Fruit fly (Drosophila melanogaster) whole organism, embryonic: ENCODE results near the gene CG2120.

Experiments used
- B-H2 ChIP-seq: fragments of 200-800 bp; sonication (Bioruptor generic); optimal IDR thresholded peaks from 2 replicates; lab custom pipeline; 2018; ENCODE audit warnings: missing biosample characterization, mild to moderate bottlenecking, missing genetic modification characterization
- CG12104 ChIP-seq: fragments of 200-800 bp; sonication (Bioruptor generic); optimal IDR thresholded peaks from 3 replicates; lab custom pipeline; 2016; ENCODE audit warnings: missing biosample characterization, missing genetic modification characterization
- CG14860 ChIP-seq: fragments of 200-800 bp; sonication (Bioruptor generic); IDR thresholded peaks from 3 replicates; pipeline ENCODE4 v1.3.6; 2022; ENCODE audit warnings: missing biosample characterization, missing genetic modification characterization; ENCODE audit not compliant: partially characterized antibody
- CG1603 ChIP-seq: fragments of 200-800 bp; sonication (Bioruptor generic); optimal IDR thresholded peaks from 2 replicates; lab custom pipeline; 2019; ENCODE audit warnings: missing biosample characterization, mild to moderate bottlenecking, missing genetic modification characterization, moderate library complexity
- CG16779 ChIP-seq: fragments of 200-800 bp; sonication (Bioruptor generic); IDR thresholded peaks from 2 replicates; pipeline ENCODE4 v1.3.6; 2022; ENCODE audit warnings: missing biosample characterization, missing genetic modification characterization
- CG16863 ChIP-seq: fragments of 200-800 bp; sonication (Bioruptor generic); optimal IDR thresholded peaks from 3 replicates; lab custom pipeline; 2016; ENCODE audit warnings: missing biosample characterization, missing genetic modification characterization
- CG17361 ChIP-seq: fragments of 200-800 bp; sonication (Bioruptor generic); IDR thresholded peaks from 3 replicates; pipeline ENCODE4 v1.3.6; 2022; ENCODE audit warnings: missing biosample characterization, missing genetic modification characterization
- CG17385 ChIP-seq: fragments of 200-800 bp; sonication (Bioruptor generic); optimal IDR thresholded peaks from 3 replicates; lab custom pipeline; 2018; ENCODE audit warnings: missing biosample characterization, mild to moderate bottlenecking, missing genetic modification characterization
- CG17912 ChIP-seq: fragments of 200-800 bp; sonication (Bioruptor generic); optimal IDR thresholded peaks from 2 replicates; lab custom pipeline; 2018; ENCODE audit warnings: missing biosample characterization, mild to moderate bottlenecking, missing genetic modification characterization
- CG18262 ChIP-seq: fragments of 200-800 bp; optimal IDR thresholded peaks from 3 replicates; lab custom pipeline; 2019; ENCODE audit warnings: missing biosample characterization, mild to moderate bottlenecking, missing genetic modification characterization, moderate library complexity
- CG18476 ChIP-seq: fragments of 200-800 bp; sonication (Bioruptor generic); optimal IDR thresholded peaks from 2 replicates; lab custom pipeline; 2016; ENCODE audit warnings: missing biosample characterization, mild to moderate bottlenecking, missing genetic modification characterization
- CG2202 ChIP-seq: fragments of 200-800 bp; sonication (Bioruptor generic); optimal IDR thresholded peaks from 2 replicates; lab custom pipeline; 2018; ENCODE audit warnings: missing biosample characterization, mild to moderate bottlenecking, missing genetic modification characterization
- CG2875 ChIP-seq: fragments of 200-800 bp; sonication (Bioruptor generic); optimal IDR thresholded peaks from 2 replicates; lab custom pipeline; 2017; ENCODE audit warnings: missing biosample characterization, mild to moderate bottlenecking, missing genetic modification characterization, missing genetic modification reagents
- CG32532 ChIP-seq: fragments of 200-800 bp; sonication (Bioruptor generic); IDR thresholded peaks from 2 replicates; pipeline ENCODE4 v1.3.6; 2022; ENCODE audit warnings: missing biosample characterization, missing genetic modification characterization
- CG3407 ChIP-seq: fragments of 200-800 bp; sonication (Bioruptor generic); optimal IDR thresholded peaks from 2 replicates; lab custom pipeline; 2018; ENCODE audit warnings: missing biosample characterization, mild to moderate bottlenecking, missing genetic modification characterization
- CG34224 ChIP-seq: fragments of 200-800 bp; sonication (Bioruptor generic); IDR thresholded peaks from 3 replicates; pipeline ENCODE4 v1.3.6; 2022; ENCODE audit warnings: missing biosample characterization, missing genetic modification characterization; ENCODE audit not compliant: partially characterized antibody
- CG6254 ChIP-seq: fragments of 200-800 bp; sonication (Bioruptor generic); optimal IDR thresholded peaks from 3 replicates; lab custom pipeline; 2017; ENCODE audit warnings: mild to moderate bottlenecking, missing biosample characterization, missing genetic modification reagents, missing genetic modification characterization
- CG6765 ChIP-seq: fragments of 200-800 bp; sonication (Bioruptor generic); optimal IDR thresholded peaks from 3 replicates; lab custom pipeline; 2017; ENCODE audit warnings: missing biosample characterization, mild to moderate bottlenecking, missing genetic modification characterization
- CG8478 ChIP-seq: fragments of >200 bp; optimal IDR thresholded peaks from 2 replicates; lab custom pipeline; 2018
- Dref ChIP-seq: fragments of 200-800 bp; sonication (Bioruptor generic); IDR thresholded peaks from 2 replicates; pipeline ENCODE4 v1.3.6; 2022; ENCODE audit warnings: missing biosample characterization, missing genetic modification characterization
- Elba2 ChIP-seq: fragments of 200-800 bp; sonication (Bioruptor generic); optimal IDR thresholded peaks from 3 replicates; lab custom pipeline; 2016; ENCODE audit warnings: missing biosample characterization, missing genetic modification characterization
- Ets97D ChIP-seq: fragments of 200-800 bp; sonication (Bioruptor generic); optimal IDR thresholded peaks from 3 replicates; lab custom pipeline; 2016; ENCODE audit warnings: missing biosample characterization, missing genetic modification characterization
- Fer1 ChIP-seq: fragments of 200-800 bp; sonication (Bioruptor generic); optimal IDR thresholded peaks from 2 replicates; lab custom pipeline; 2017; ENCODE audit warnings: missing biosample characterization, mild to moderate bottlenecking, missing genetic modification characterization
- HHEX ChIP-seq: fragments of 200-800 bp; sonication (Bioruptor generic); optimal IDR thresholded peaks from 3 replicates; lab custom pipeline; 2017; ENCODE audit warnings: missing biosample characterization, mild to moderate bottlenecking, missing genetic modification characterization, missing genetic modification reagents
- HmgD ChIP-seq: fragments of 200-800 bp; sonication (Bioruptor generic); optimal IDR thresholded peaks from 3 replicates; lab custom pipeline; 2016; ENCODE audit warnings: missing biosample characterization, missing genetic modification characterization
- Mrtf ChIP-seq: fragments of 200-800 bp; sonication (Bioruptor generic); IDR thresholded peaks from 3 replicates; pipeline ENCODE4 v1.3.6; 2022; ENCODE audit warnings: missing biosample characterization, missing genetic modification characterization
- Scr ChIP-seq: fragments of 200-800 bp; sonication (Bioruptor generic); IDR thresholded peaks from 2 replicates; pipeline ENCODE4 v1.3.6; 2022; ENCODE audit warnings: missing biosample characterization, missing genetic modification characterization; ENCODE audit not compliant: partially characterized antibody
- Usf ChIP-seq: fragments of 200-800 bp; sonication (Bioruptor generic); optimal IDR thresholded peaks from 2 replicates; lab custom pipeline; 2017; ENCODE audit warnings: missing genotype, missing biosample characterization, missing genetic modification characterization
- ara ChIP-seq: fragments of 200-800 bp; sonication (Bioruptor generic); IDR thresholded peaks from 2 replicates; pipeline ENCODE4 v1.3.6; 2022; ENCODE audit warnings: missing biosample characterization, missing genetic modification characterization
- ash1 ChIP-seq: fragments of 200-800 bp; sonication (Bioruptor generic); optimal IDR thresholded peaks from 2 replicates; lab custom pipeline; 2018; ENCODE audit warnings: missing biosample characterization, mild to moderate bottlenecking, missing genetic modification characterization
- chm ChIP-seq: fragments of 200-800 bp; sonication (Bioruptor generic); IDR thresholded peaks from 2 replicates; pipeline ENCODE4 v1.3.6; 2022; ENCODE audit warnings: missing biosample characterization, missing genetic modification characterization
- da ChIP-seq: fragments of 200-800 bp; sonication (Bioruptor generic); optimal IDR thresholded peaks from 2 replicates; lab custom pipeline; 2016; ENCODE audit warnings: missing biosample characterization, missing genetic modification characterization
- dmrt11E ChIP-seq: fragments of 200-800 bp; sonication (Bioruptor generic); optimal IDR thresholded peaks from 3 replicates; lab custom pipeline; 2018; ENCODE audit warnings: missing biosample characterization, mild to moderate bottlenecking, missing genetic modification characterization, moderate library complexity
- dmrt99B ChIP-seq: fragments of 200-800 bp; sonication (Bioruptor generic); optimal IDR thresholded peaks from 2 replicates; lab custom pipeline; 2018; ENCODE audit warnings: missing biosample characterization, mild to moderate bottlenecking, missing genetic modification characterization, moderate library complexity
- fru ChIP-seq: fragments of >200 bp; optimal IDR thresholded peaks from 2 replicates; lab custom pipeline; 2017
- grn ChIP-seq: fragments of 200-800 bp; sonication (Bioruptor generic); optimal IDR thresholded peaks from 3 replicates; lab custom pipeline; 2017; ENCODE audit warnings: missing biosample characterization, missing genetic modification characterization
- hb ChIP-seq: fragments of 200-800 bp; sonication (Bioruptor generic); IDR thresholded peaks from 3 replicates; pipeline ENCODE4 v1.3.6; 2022; ENCODE audit warnings: missing biosample characterization, missing genetic modification characterization; ENCODE audit not compliant: partially characterized antibody
- kni ChIP-seq: fragments of 200-800 bp; sonication (Bioruptor generic); optimal IDR thresholded peaks from 3 replicates; lab custom pipeline; 2017; ENCODE audit warnings: mild to moderate bottlenecking, missing biosample characterization, missing genetic modification reagents, missing genetic modification characterization
- mam ChIP-seq: fragments of 200-800 bp; sonication (Bioruptor generic); optimal IDR thresholded peaks from 3 replicates; lab custom pipeline; 2016; ENCODE audit warnings: missing biosample characterization, missing genetic modification characterization
- pan ChIP-seq, 4 experiments: fragments of >200 bp in 3 of 4; fragments of 200-800 bp in 1 of 4; sonication (Bioruptor generic) in 1 of 4; optimal IDR thresholded peaks in 3 of 4; IDR thresholded peaks in 1 of 4; 2 replicates each; pipeline versions ENCODE4 v1.3.6 to Lab custom; 2017 to 2022; ENCODE audit warnings: missing biosample characterization in 2 of 4, missing genetic modification characterization in 2 of 4, mixed read lengths in 1 of 4
- pho ChIP-seq: fragments of 200-800 bp; sonication (Bioruptor generic); optimal IDR thresholded peaks from 2 replicates; lab custom pipeline; 2016; ENCODE audit warnings: missing biosample characterization, missing genetic modification characterization
- ro ChIP-seq: fragments of 200-800 bp; sonication (Bioruptor generic); IDR thresholded peaks from 2 replicates; pipeline ENCODE4 v1.3.6; 2022; ENCODE audit warnings: missing biosample characterization, missing genetic modification characterization
- run ChIP-seq: fragments of 200-800 bp; sonication (Bioruptor generic); optimal IDR thresholded peaks from 3 replicates; lab custom pipeline; 2018; ENCODE audit warnings: missing biosample characterization, mild to moderate bottlenecking, missing genetic modification characterization
- scrt ChIP-seq: fragments of 200-800 bp; sonication (Bioruptor generic); optimal IDR thresholded peaks from 2 replicates; lab custom pipeline; 2018; ENCODE audit warnings: missing biosample characterization, mild to moderate bottlenecking, missing genetic modification characterization, moderate library complexity
- shn ChIP-seq: fragments of 200-800 bp; sonication (Bioruptor generic); optimal IDR thresholded peaks from 3 replicates; lab custom pipeline; 2016; ENCODE audit warnings: missing biosample characterization, missing genetic modification characterization
- sqz ChIP-seq: fragments of 200-800 bp; sonication (Bioruptor generic); optimal IDR thresholded peaks from 3 replicates; lab custom pipeline; 2018; ENCODE audit warnings: missing biosample characterization, mild to moderate bottlenecking, missing genetic modification characterization
- ssp ChIP-seq: fragments of 200-800 bp; sonication (Bioruptor generic); IDR thresholded peaks from 2 replicates; pipeline ENCODE4 v1.3.6; 2022; ENCODE audit warnings: missing biosample characterization, missing genetic modification characterization
- tll ChIP-seq, 2 experiments: fragments of 200-800 bp in 1 of 2; fragments of >200 bp in 1 of 2; sonication (Bioruptor generic) in 1 of 2; optimal IDR thresholded peaks; 2 replicates each; lab custom pipeline; 2017 to 2019; ENCODE audit warnings: missing biosample characterization in 2 of 2, missing genetic modification characterization in 2 of 2, mild to moderate bottlenecking in 1 of 2, moderate library complexity in 1 of 2
- z ChIP-seq: fragments of 200-800 bp; sonication (Bioruptor generic); IDR thresholded peaks from 3 replicates; pipeline ENCODE4 v1.3.6; 2022; ENCODE audit warnings: missing biosample characterization, missing genetic modification characterization
- zen2 ChIP-seq: fragments of 200-800 bp; sonication (Bioruptor generic); IDR thresholded peaks from 3 replicates; pipeline ENCODE4 v1.3.6; 2022; ENCODE audit warnings: missing biosample characterization, missing genetic modification characterization; ENCODE audit not compliant: partially characterized antibody

The CG2120 gene

dm6 chrX:8157294-8157693 lies 21.7 kb downstream of the CG2120 start, which contains the start of the genes Traf6 and GIIIspla2 (continued):
- TF ChIP-seq Dref (GFP tag; lab: Robert Waterston, UW) (peak; percentile 31; the same call in 1 of the 2 replicates), Usf (GFP tag; lab: Kevin White, UChicago) (peak; percentile 55), CG18262 (tag; lab: Kevin White, UChicago) (peak; percentile 86), CG17361 (GFP tag; lab: Robert Waterston, UW) (peak; percentile 81), scrt (GFP tag; lab: Kevin White, UChicago) (no peak), chm (GFP tag; lab: Robert Waterston, UW) (peak; percentile 44; the same call in 1 of the 2 replicates), shn (GFP tag; lab: Kevin White, UChicago) (peak; percentile 77), B-H2 (GFP tag; lab: Kevin White, UChicago) (peak; percentile 86), CG1603 (tag; lab: Kevin White, UChicago) (peak; percentile 90), CG12104 (GFP tag; lab: Kevin White, UChicago) (peak; percentile 60), CG17385 (GFP tag; lab: Kevin White, UChicago) (peak; percentile 65), dmrt11E (peak; percentile 69), hb (no peak), dmrt99B (no peak), CG2875 (GFP tag; lab: Kevin White, UChicago) (peak; percentile 8), Ets97D (GFP tag; lab: Kevin White, UChicago) (peak; percentile 61), CG2202 (tag; lab: Kevin White, UChicago) (no peak), ara (GFP tag; lab: Robert Waterston, UW) (peak; percentile 79), CG3407 (GFP tag; lab: Kevin White, UChicago) (peak; percentile 48), pho (GFP tag; lab: Kevin White, UChicago) (peak; percentile 77), ssp (GFP tag; lab: Robert Waterston, UW) (peak; percentile 90), ro (GFP tag; lab: Robert Waterston, UW) (0 out of 2 replicates have a peak, but pooled peaks have one; percentile 30), CG17912 (GFP tag; lab: Kevin White, UChicago) (peak; percentile 16), HHEX (GFP tag; lab: Kevin White, UChicago) (peak; percentile 60), HmgD (GFP tag; lab: Kevin White, UChicago) (no peak), CG34224 (GFP tag; lab: Robert Waterston, UW) (no peak), Mrtf (GFP tag; lab: Robert Waterston, UW) (peak; percentile 68; the same call in 1 of the 3 replicates), CG14860 (GFP tag; lab: Robert Waterston, UW) (no peak), tll (GFP tag; optimal IDR thresholded peaks at IDR 0.05; lab: Kevin White, UChicago) (no peak), sqz (GFP tag; lab: Kevin White, UChicago) (no peak), ash1 (GFP tag; lab: Kevin White, UChicago) (no peak), mam (GFP tag; lab: Kevin White, UChicago) (peak; percentile 79), Fer1 (GFP tag; lab: Kevin White, UChicago) (peak; percentile 79), CG6765 (GFP tag; lab: Kevin White, UChicago) (peak; percentile 30), run (tag; lab: Kevin White, UChicago) (no peak), CG8478 (lab: Kevin White, UChicago) (no peak), CG18476 (peak; percentile 79), fru (lab: Kevin White, UChicago) (no peak), da (GFP tag; lab: Kevin White, UChicago) (peak; percentile 34), CG32532 (GFP tag; lab: Robert Waterston, UW) (peak; percentile 83), CG6254 (GFP tag; lab: Kevin White, UChicago) (peak; percentile 43), kni (GFP tag; lab: Kevin White, UChicago) (peak; percentile 41), CG16779 (GFP tag; lab: Robert Waterston, UW) (peak; percentile 24; the same call in 1 of the 2 replicates), zen2 (GFP tag; lab: Robert Waterston, UW) (no peak), grn (GFP tag; lab: Kevin White, UChicago) (no peak), CG16863 (peak; percentile 43), z (GFP tag; lab: Robert Waterston, UW) (no peak), Elba2 (GFP tag; lab: Kevin White, UChicago) (peak; percentile 68), Scr (GFP tag; lab: Robert Waterston, UW) (peak; percentile 49), pan (optimal IDR thresholded peaks at IDR 0.05; lab: Kevin White, UChicago) (no peak), pan (GFP tag; optimal IDR thresholded peaks at IDR 0.05 in 1 of 2, IDR thresholded peaks at IDR 0.05 in 1 of 2) (peak in 1 of 2 experiments; percentile 69)
